Worm (Caenorhabditis elegans) whole organism, L2 larva: Measurements from ENCODE around the gene ndus-8.

Source experiments
- alr-1 ChIP-seq: fragments of 150-350 bp; optimal IDR thresholded peaks from 2 replicates; lab custom pipeline; 2014; ENCODE audit warnings: missing biosample characterization, missing genetic modification characterization
- mab-5 ChIP-seq: fragments of 150-350 bp; optimal IDR thresholded peaks from 2 replicates; lab custom pipeline; 2014; ENCODE audit warnings: missing biosample characterization, missing genetic modification characterization
- mbf-1 ChIP-seq: sonication (generic microtip); optimal IDR thresholded peaks from 2 replicates; lab custom pipeline; 2017; ENCODE audit warnings: missing biosample characterization, missing genetic modification characterization
- nhr-12 ChIP-seq: fragments of 150-350 bp; optimal IDR thresholded peaks from 2 replicates; lab custom pipeline; 2014; ENCODE audit warnings: missing biosample characterization, missing genetic modification characterization
- snpc-4 ChIP-seq: fragments of 150-350 bp; optimal IDR thresholded peaks from 2 replicates; lab custom pipeline; 2014; ENCODE audit warnings: missing biosample characterization, missing genetic modification characterization
- unc-55 ChIP-seq: fragments of 150-350 bp; sonication (generic microtip); optimal IDR thresholded peaks from 3 replicates; lab custom pipeline; 2014; ENCODE audit warnings: missing biosample characterization, missing genetic modification reagents, missing genetic modification characterization

DNA sequence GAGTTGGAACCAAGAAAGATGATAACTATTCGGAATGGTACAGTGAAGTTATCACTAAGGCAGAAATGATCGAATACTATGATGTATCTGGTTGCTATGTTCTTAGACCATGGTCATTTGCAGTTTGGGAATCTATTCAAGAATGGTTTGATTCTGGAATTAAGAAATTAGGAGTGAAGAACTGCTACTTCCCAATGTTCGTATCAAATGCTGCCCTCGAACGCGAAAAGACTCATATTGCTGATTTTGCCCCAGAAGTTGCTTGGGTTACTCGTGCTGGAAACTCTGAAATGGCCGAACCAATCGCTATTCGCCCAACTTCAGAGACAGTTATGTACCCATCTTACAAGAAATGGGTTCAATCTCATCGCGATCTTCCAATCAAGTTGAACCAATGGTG, 5.4 kb upstream of the ndus-8 start:
- no peak for TF ChIP-seq alr-1
- TF ChIP-seq mbf-1 (tag; lab: Kevin White, UChicago) = no peak
- no peak for TF ChIP-seq mab-5 (tag; lab: Kevin White, UChicago)
- TF ChIP-seq unc-55 (GFP tag; lab: Kevin White, UChicago) = no peak
- no peak for TF ChIP-seq nhr-12 (tag; lab: Kevin White, UChicago)
- no peak for TF ChIP-seq snpc-4 (tag; lab: Kevin White, UChicago)
